Fruit fly (Drosophila melanogaster) whole organism, embryonic: Measurements from ENCODE around the gene CG43630.

ENCODE experiments used
- CG11085 ChIP-seq: fragments of 200-800 bp; sonication (Bioruptor generic); IDR thresholded peaks from 2 replicates; pipeline ENCODE4 v1.3.6; 2022; ENCODE audit warnings: missing biosample characterization, missing genetic modification characterization
- usp ChIP-seq: fragments of >200 bp; optimal IDR thresholded peaks from 2 replicates; lab custom pipeline; 2017; ENCODE audit warnings: missing biosample characterization, missing genetic modification characterization

dm6 chr3R:12720344-12721200, 44.5 kb upstream of the CG43630 start:
- TF ChIP-seq usp (GFP tag; lab: Kevin White, UChicago) (no peak), CG11085 (GFP tag; lab: Robert Waterston, UW) (no peak)
